Fruit fly (Drosophila melanogaster) whole organism: ENCODE measurements around the gene CG33271.

Source experiments
- CG8478 ChIP-seq: fragments of >200 bp; optimal IDR thresholded peaks from 2 replicates; lab custom pipeline; 2018; ENCODE audit warnings: inconsistent platforms
- Dll ChIP-seq: fragments of >200 bp; optimal IDR thresholded peaks from 2 replicates; lab custom pipeline; 2017
- EcR ChIP-seq, 2 experiments: fragments of >200 bp; optimal IDR thresholded peaks; 2 replicates each; lab custom pipeline; 2017; ENCODE audit warnings: missing biosample characterization in 2 of 2, missing genetic modification characterization in 2 of 2, missing genetic modification reagents in 2 of 2
- pan ChIP-seq: fragments of >200 bp; optimal IDR thresholded peaks from 2 replicates; lab custom pipeline; 2017
- psq ChIP-seq: fragments of >200 bp; optimal IDR thresholded peaks from 2 replicates; lab custom pipeline; 2017
- usp ChIP-seq: fragments of >200 bp; optimal IDR thresholded peaks from 2 replicates; lab custom pipeline; 2017; ENCODE audit warnings: missing biosample characterization, missing genetic modification characterization, mixed read lengths

The CG33271 gene

DNA sequence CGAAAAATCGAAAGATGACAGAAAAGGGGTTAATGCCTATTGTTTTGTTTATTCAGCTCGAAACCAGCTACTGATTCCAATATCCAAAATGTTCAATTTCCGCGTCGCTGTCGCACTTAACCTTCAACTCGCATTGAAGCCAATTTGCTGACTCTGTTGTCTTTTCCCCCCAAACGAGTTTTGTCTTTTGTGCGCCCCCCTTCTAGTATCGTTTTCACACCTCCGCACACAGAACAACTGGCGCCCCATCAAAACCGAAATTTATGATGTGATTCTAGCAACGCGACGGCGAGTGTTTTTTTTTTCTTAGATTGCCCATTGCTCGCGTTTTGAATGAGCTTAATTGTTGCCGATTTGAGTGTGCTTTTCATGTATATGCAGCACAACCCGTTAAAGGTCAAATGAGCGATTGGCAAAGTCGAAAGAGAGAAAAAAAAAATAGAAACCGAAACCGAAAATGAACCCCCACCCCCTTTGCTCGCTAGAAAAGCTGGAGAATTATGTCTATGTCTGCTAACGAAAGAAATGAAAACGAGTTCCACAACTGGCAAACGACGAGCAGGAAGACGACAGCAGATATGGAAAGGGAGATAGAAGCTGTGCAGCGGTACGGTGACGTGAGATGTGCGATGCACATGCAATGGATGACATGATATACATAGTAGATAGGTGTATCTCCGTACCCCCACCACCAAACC lies 26.8 kb downstream of the CG33271 start:
- no peak for TF ChIP-seq Dll (lab: Kevin White, UChicago)
- TF ChIP-seq usp (GFP tag; lab: Kevin White, UChicago): no peak
- TF ChIP-seq CG8478 (lab: Kevin White, UChicago): no peak
- TF ChIP-seq psq: no peak
- no peak for TF ChIP-seq EcR (GFP tag; optimal IDR thresholded peaks at IDR 0.05; lab: Kevin White, UChicago)
- no peak for TF ChIP-seq pan (lab: Kevin White, UChicago)

DNA sequence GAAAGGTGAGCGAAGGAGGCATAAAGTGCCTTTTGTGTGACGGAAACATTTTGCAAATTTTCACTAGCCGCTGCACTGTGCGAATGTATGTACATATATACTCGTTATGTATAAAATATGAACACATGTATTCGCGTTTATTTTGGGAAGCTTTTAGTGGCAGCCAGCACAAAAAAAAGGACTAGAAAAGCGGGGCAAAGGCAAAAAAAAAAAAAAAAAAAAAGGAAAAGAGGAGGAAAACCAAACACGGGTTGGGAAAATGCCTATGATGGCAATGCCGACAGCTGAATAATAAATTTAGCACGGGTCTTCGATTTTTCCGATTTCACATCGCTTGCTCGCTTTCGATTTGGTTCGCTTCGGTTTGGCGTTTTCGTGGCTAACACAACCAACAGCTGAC lies 27.9 kb downstream of the CG33271 start:
- TF ChIP-seq Dll (lab: Kevin White, UChicago): no peak
- TF ChIP-seq EcR (GFP tag; optimal IDR thresholded peaks at IDR 0.05; lab: Kevin White, UChicago): no peak
- no peak for TF ChIP-seq pan (lab: Kevin White, UChicago)
- no peak for TF ChIP-seq CG8478 (lab: Kevin White, UChicago)
- TF ChIP-seq psq: no peak
- TF ChIP-seq usp (GFP tag; lab: Kevin White, UChicago): no peak

DNA sequence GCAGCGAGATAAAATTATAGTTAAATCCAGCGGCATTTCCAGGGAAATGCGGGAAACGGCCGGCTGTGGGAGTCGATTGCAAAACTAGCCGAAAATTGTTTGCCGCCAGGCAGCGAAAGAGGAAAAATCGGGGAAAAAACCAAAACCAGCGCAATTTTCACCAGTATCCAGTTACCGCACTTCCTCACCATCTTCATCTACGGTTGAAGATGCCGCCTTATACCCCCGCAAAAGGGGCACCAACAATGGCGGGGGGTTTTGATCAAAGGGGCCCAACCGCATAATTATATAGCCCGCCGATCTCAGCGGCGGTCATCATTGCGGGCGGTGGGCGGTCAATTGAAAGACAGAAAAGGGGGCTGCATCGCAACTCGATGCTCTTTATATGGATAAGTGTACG lies 29.3 kb downstream of the CG33271 start:
- no peak for TF ChIP-seq usp (GFP tag; lab: Kevin White, UChicago)
- no peak for TF ChIP-seq Dll (lab: Kevin White, UChicago)
- TF ChIP-seq psq: no peak
- TF ChIP-seq CG8478 (lab: Kevin White, UChicago): no peak
- TF ChIP-seq EcR (GFP tag; optimal IDR thresholded peaks at IDR 0.05; lab: Kevin White, UChicago): no peak
- TF ChIP-seq pan (lab: Kevin White, UChicago): no peak

DNA sequence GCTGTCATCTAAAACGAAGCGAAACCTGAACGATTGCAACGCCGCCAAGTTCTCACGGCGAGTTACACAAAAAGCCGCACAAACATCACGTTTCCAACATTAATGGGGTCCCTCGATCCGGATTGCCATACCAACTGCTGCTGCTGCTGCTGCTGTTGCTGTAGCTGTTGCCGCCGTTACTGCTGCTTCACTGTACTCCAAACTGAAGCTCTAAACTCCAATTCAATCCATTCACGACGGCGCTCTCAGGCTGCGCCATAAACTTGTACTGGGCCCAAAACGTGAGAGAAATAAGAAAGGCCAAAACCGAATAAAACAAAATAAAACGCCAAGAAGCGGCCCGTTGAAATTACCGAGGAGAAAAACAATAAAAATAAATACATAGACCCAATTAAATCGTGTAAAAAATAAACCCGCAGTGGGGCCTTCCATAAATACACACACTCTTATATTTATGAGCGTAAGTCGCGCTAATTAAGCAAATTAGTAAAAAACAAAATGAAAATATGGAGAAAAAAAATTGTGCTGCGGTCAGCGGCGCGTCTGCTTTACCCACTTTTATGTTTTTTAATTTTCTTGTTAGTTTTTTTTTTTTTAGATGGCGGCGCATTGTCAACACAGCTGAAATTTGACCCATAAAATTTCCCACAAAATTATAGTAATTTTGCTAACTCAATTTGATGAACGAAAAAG lies 29.8 kb downstream of the CG33271 start:
- no peak for TF ChIP-seq Dll (lab: Kevin White, UChicago)
- no peak for TF ChIP-seq usp (GFP tag; lab: Kevin White, UChicago)
- no peak for TF ChIP-seq EcR (GFP tag; optimal IDR thresholded peaks at IDR 0.05; lab: Kevin White, UChicago)
- no peak for TF ChIP-seq psq
- TF ChIP-seq pan (lab: Kevin White, UChicago): no peak
- no peak for TF ChIP-seq CG8478 (lab: Kevin White, UChicago)

DNA sequence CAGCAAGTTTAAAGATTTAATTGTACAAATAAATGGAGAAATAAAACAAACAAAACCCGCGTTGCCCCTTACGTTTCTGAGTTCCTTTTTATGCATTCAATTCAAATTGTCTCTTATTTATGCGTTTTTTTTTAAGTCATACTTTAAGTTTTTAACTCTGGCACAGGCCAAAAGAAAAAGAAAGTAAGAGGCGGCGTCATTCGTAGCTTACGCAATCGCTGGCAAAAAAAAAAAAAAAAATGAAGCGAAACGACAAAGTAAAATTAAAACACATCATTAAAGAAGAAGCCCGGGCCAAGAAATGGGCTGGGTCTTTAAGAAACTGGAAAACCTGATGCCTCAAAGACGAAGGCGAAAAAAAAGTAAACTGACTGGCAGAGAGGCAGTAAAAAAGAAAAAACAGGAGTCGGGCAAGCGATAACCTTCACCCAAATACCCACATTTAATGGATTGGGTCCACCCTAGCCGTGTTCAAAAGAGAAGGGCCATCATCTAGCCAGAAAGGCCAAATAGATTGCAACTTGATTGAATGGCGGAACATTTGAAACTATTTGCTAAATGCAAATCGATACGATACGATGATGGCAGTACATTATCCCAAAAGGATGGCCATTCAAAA lies 33.5 kb downstream of the CG33271 start:
- TF ChIP-seq usp (GFP tag; lab: Kevin White, UChicago) (no peak), EcR (GFP tag; optimal IDR thresholded peaks at IDR 0.05; lab: Kevin White, UChicago) (no peak), psq (no peak), pan (lab: Kevin White, UChicago) (no peak), CG8478 (lab: Kevin White, UChicago) (no peak), Dll (lab: Kevin White, UChicago) (no peak)

DNA sequence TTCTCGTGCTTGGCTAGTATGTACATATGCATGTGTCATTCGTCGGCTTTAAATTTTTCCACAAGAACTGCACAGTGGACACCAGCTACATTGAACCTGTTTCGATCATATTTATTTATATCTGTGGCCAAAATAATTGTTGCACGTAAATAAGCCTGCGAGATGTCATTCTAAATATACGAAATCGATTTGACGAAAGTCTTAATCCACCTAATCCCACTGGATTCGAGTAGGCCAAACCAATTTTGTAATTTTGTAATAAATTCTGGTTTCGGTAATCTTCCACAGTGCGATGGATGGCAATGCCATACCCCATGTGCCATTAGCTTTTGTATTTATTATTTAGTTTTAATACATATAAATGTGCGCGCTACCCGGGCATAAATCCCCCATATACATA lies 34.3 kb downstream of the CG33271 start:
- TF ChIP-seq usp (GFP tag; lab: Kevin White, UChicago): no peak
- no peak for TF ChIP-seq EcR (GFP tag; optimal IDR thresholded peaks at IDR 0.05; lab: Kevin White, UChicago)
- no peak for TF ChIP-seq Dll (lab: Kevin White, UChicago)
- no peak for TF ChIP-seq pan (lab: Kevin White, UChicago)
- no peak for TF ChIP-seq CG8478 (lab: Kevin White, UChicago)
- TF ChIP-seq psq: no peak

DNA sequence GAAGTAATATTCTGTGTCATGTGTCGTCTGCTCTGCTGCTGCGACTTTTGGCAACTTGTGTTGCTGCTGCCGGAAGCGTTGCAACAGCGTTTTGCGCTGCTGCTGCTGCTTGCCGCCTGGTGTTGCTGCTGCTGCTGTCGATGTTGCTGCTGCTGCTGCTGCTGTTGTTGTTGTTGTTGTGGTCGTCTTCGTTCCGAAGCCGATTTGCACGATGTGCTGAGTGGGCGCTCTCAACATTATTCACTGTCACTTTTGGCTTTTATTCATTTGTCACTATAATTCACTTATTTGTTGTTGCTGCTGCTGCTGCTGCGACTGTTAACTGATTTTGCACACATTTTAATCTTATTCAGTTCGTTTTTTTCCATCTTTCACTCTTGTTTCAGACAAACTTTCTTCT lies 34.9 kb downstream of the CG33271 start:
- TF ChIP-seq CG8478 (lab: Kevin White, UChicago) (no peak), usp (GFP tag; lab: Kevin White, UChicago) (no peak), psq (no peak)

DNA sequence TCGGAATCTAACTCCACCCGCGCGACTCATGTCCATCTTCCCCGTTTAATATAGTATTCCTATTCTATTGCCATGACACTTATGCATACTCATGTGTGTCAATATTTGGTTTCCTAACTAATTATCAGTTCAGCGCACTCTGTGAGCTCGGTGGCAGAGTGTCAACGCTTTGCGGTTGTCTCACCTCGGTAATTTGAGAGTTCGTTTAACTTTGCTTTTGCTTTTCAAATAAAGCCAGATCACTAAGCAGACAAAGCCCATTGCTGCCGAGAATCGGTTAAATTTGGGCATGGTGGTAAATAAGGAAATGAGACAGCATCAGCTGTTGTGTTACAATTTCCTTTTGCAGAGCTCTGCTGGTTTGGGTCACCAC lies 37.0 kb downstream of the CG33271 start:
- TF ChIP-seq EcR (GFP tag; optimal IDR thresholded peaks at IDR 0.05; lab: Kevin White, UChicago) (no peak), usp (GFP tag; lab: Kevin White, UChicago) (no peak), CG8478 (lab: Kevin White, UChicago) (no peak), Dll (lab: Kevin White, UChicago) (no peak), psq (no peak), pan (lab: Kevin White, UChicago) (no peak)

DNA sequence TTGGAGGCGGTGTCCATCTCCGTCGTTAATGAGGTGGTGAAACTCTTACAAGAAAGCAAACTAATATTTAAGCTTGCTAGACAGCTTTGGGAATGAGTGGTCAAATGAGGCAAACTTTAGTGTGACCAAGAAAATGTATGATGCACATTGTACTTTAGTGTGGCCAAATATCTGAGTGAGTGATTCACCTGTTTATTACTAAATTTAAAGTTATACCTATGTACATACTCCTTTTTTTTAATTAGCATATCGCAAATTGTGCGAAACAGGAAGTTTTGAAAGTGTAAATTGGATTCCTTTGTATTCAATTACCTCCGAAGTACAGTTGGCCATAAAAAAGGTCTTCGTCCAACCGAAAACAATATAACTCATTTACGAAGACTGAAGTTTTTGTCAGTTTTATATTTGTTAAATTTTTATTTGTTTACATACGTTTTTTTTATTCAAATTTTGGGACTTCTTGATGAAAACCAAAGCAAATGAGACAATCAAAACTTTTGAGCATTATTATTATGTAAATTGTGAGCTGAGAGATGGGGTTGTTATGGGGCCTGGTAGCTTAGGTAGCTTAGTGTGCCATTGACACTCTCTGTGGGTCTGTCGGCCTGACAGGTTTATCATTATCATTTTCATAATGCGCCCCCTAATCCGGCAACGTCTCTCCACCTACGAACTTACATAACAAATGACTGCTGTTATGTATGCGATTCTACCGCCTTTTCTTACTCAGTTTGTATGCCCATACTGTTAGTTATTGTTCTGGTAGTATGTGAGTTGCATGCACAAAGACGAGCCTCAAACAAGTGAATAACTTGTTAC lies 37.6 kb downstream of the CG33271 start:
- no peak for TF ChIP-seq EcR (GFP tag; optimal IDR thresholded peaks at IDR 0.05; lab: Kevin White, UChicago)
- no peak for TF ChIP-seq CG8478 (lab: Kevin White, UChicago)

DNA sequence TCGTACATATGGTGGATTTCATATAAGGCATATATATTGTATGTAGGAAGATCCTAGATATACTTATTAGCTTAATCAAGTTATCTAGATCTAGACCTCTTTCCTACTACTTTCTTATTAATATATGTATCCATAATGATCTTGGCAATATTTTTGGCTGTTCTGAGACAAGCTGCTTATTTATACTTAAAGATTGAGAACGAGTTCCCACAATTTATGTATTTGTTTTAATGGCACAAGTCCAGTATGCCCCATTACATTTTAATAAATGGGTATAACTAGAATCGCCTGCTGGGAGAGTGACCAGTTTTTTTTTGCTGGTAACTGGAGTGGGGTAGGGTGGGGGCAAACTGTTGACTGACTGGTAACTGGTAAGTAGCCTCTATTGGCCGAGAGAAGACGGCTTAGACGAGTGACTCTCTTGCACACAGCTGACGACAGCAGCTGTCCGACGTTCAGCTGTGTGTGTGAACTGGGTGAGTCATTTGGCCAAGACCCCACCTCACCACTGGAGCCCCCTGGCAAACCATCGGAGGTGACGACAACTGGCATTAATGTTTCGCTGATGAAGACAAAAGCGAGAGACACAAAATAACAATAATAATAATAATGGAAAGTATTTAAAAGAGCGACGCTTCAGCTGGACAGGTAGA lies 40.4 kb downstream of the CG33271 start:
- no peak for TF ChIP-seq EcR (GFP tag; optimal IDR thresholded peaks at IDR 0.05; lab: Kevin White, UChicago)
- no peak for TF ChIP-seq usp (GFP tag; lab: Kevin White, UChicago)

DNA sequence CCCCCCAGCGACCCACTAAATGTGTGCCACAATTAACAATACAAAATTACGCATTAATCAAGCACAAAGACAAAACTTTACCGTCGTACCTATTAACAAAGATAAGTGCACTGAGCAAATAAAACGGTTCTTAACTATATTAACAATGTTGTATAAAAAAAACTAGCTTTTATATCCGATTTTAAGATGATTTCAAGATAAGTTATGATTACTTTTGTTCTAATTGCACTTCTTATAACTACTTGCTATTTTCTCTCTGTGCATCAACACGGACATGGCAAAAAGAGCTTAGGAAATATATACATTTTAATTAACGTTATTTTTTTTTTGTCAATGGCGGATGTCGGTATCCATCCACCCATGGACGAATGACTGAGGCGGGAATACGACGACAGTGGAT lies 41.2 kb downstream of the CG33271 start:
- no peak for TF ChIP-seq Dll (lab: Kevin White, UChicago)
- no peak for TF ChIP-seq pan (lab: Kevin White, UChicago)
- TF ChIP-seq CG8478 (lab: Kevin White, UChicago): no peak
- TF ChIP-seq psq: no peak
- no peak for TF ChIP-seq usp (GFP tag; lab: Kevin White, UChicago)
- no peak for TF ChIP-seq EcR (GFP tag; optimal IDR thresholded peaks at IDR 0.05; lab: Kevin White, UChicago)
